Worm (Caenorhabditis elegans) whole organism, young adult: Measurements from ENCODE around the gene K02D10.2.

Source experiments
- B0019.2 ChIP-seq: fragments of 200-800 bp; sonication (Bioruptor generic); conservative IDR thresholded peaks from 2 replicates; pipeline ENCODE4 v1.3.6; 2022; ENCODE audit warnings: missing genetic modification reagents, missing genetic modification characterization, missing compliant biosample characterization
- B0261.1 ChIP-seq: sonication (generic microtip); optimal IDR thresholded peaks from 2 replicates; lab custom pipeline; 2016; ENCODE audit warnings: mild to moderate bottlenecking, missing genetic modification characterization, moderate library complexity, missing compliant biosample characterization
- D2030.7 ChIP-seq: fragments of 200-800 bp; sonication (Bioruptor generic); IDR thresholded peaks from 2 replicates; pipeline ENCODE4 v1.3.6; 2022; ENCODE audit warnings: missing genetic modification reagents, missing genetic modification characterization, missing compliant biosample characterization
- F33H1.4 ChIP-seq: fragments of 200-800 bp; sonication (Bioruptor generic); IDR thresholded peaks from 2 replicates; pipeline ENCODE4 v1.3.6; 2022; ENCODE audit warnings: missing genetic modification reagents, missing genetic modification characterization, missing compliant biosample characterization
- F37B4.10 ChIP-seq: fragments of 200-800 bp; sonication (Bioruptor generic); IDR thresholded peaks from 2 replicates; pipeline ENCODE4 v1.3.6; 2022; ENCODE audit warnings: missing genetic modification characterization, missing compliant biosample characterization
- F39B2.1 ChIP-seq: fragments of 200-800 bp; sonication (Bioruptor generic); IDR thresholded peaks from 2 replicates; pipeline ENCODE4 v1.3.6; 2022; ENCODE audit warnings: missing genetic modification reagents, missing genetic modification characterization, missing compliant biosample characterization
- F49E8.2 ChIP-seq: sonication (generic microtip); optimal IDR thresholded peaks from 3 replicates; lab custom pipeline; 2017; ENCODE audit warnings: missing genetic modification characterization, mild to moderate bottlenecking, missing compliant biosample characterization, antibody characterized with exemption, moderate library complexity; ENCODE audit not compliant: insufficient read depth
- K11D2.4 ChIP-seq: fragments of 200-800 bp; sonication (Bioruptor generic); IDR thresholded peaks from 2 replicates; pipeline ENCODE4 v1.3.6; 2022; ENCODE audit warnings: missing genetic modification reagents, missing genetic modification characterization, missing compliant biosample characterization
- Y79H2A.3 ChIP-seq: fragments of 200-800 bp; sonication (Bioruptor generic); conservative IDR thresholded peaks from 2 replicates; pipeline ENCODE4 v1.3.6; 2022; ENCODE audit warnings: missing genetic modification reagents, missing genetic modification characterization, missing compliant biosample characterization
- ZK185.1 ChIP-seq: sonication (generic microtip); optimal IDR thresholded peaks from 2 replicates; lab custom pipeline; 2016; ENCODE audit warnings: mild to moderate bottlenecking, missing genetic modification characterization, missing compliant biosample characterization; ENCODE audit not compliant: poor library complexity, severe bottlenecking
- akir-1 ChIP-seq: fragments of 200-800 bp; sonication (Bioruptor generic); optimal IDR thresholded peaks from 2 replicates; lab custom pipeline; 2018; ENCODE audit warnings: mild to moderate bottlenecking, missing genetic modification characterization, moderate library complexity, missing compliant biosample characterization
- aptf-3 ChIP-seq: fragments of 200-800 bp; sonication (Bioruptor generic); IDR thresholded peaks from 2 replicates; pipeline ENCODE4 v1.3.6; 2022; ENCODE audit warnings: missing genetic modification characterization, missing compliant biosample characterization
- athp-1 ChIP-seq: sonication (generic microtip); optimal IDR thresholded peaks from 2 replicates; lab custom pipeline; 2017; ENCODE audit warnings: mild to moderate bottlenecking, missing genetic modification characterization, missing compliant biosample characterization
- bed-2 ChIP-seq: fragments of 200-800 bp; sonication (Bioruptor generic); IDR thresholded peaks from 2 replicates; pipeline ENCODE4 v1.3.6; 2022; ENCODE audit warnings: missing genetic modification reagents, missing genetic modification characterization, missing compliant biosample characterization
- ccch-3 ChIP-seq: fragments of 200-800 bp; sonication (Bioruptor generic); optimal IDR thresholded peaks from 2 replicates; lab custom pipeline; 2018; ENCODE audit warnings: mild to moderate bottlenecking, missing genetic modification characterization, missing compliant biosample characterization
- ceh-40 ChIP-seq: fragments of 200-800 bp; sonication (Bioruptor generic); IDR thresholded peaks from 2 replicates; pipeline ENCODE4 v1.3.6; 2022; ENCODE audit warnings: missing genetic modification characterization, missing compliant biosample characterization
- ceh-91 ChIP-seq: fragments of 200-800 bp; sonication (Bioruptor generic); IDR thresholded peaks from 2 replicates; pipeline ENCODE4 v1.3.6; 2022; ENCODE audit warnings: missing genetic modification reagents, missing genetic modification characterization, missing compliant biosample characterization
- die-1 ChIP-seq: sonication (generic microtip); optimal IDR thresholded peaks from 2 replicates; lab custom pipeline; 2016; ENCODE audit warnings: missing genotype, mild to moderate bottlenecking, missing genetic modification characterization, missing compliant biosample characterization
- egrh-3 ChIP-seq: fragments of 200-800 bp; sonication (Bioruptor generic); IDR thresholded peaks from 2 replicates; pipeline ENCODE4 v1.3.6; 2022; ENCODE audit warnings: missing genetic modification reagents, missing genetic modification characterization, missing compliant biosample characterization
- gei-17 ChIP-seq: fragments of 200-800 bp; sonication (Bioruptor generic); optimal IDR thresholded peaks from 2 replicates; lab custom pipeline; 2018; ENCODE audit warnings: mild to moderate bottlenecking, missing genetic modification characterization, missing compliant biosample characterization
- him-1 ChIP-seq: sonication (generic microtip); optimal IDR thresholded peaks from 2 replicates; lab custom pipeline; 2016; ENCODE audit warnings: missing genotype, missing genetic modification reagents, missing genetic modification characterization, missing compliant biosample characterization
- hlh-12 ChIP-seq: sonication (generic microtip); optimal IDR thresholded peaks from 2 replicates; lab custom pipeline; 2016; ENCODE audit warnings: missing genetic modification characterization, missing compliant biosample characterization
- hlh-26 ChIP-seq: fragments of 200-800 bp; sonication (Bioruptor generic); conservative IDR thresholded peaks from 2 replicates; pipeline ENCODE4 v1.3.6; 2022; ENCODE audit warnings: missing genetic modification reagents, missing genetic modification characterization, missing compliant biosample characterization
- hrde-1 ChIP-seq: sonication (generic microtip); optimal IDR thresholded peaks from 2 replicates; lab custom pipeline; 2016; ENCODE audit warnings: missing genetic modification characterization, mild to moderate bottlenecking, missing compliant biosample characterization, moderate library complexity, missing genotype, missing genetic modification reagents, borderline replicate concordance
- lag-1 ChIP-seq: fragments of 200-800 bp; sonication (Bioruptor generic); IDR thresholded peaks from 2 replicates; pipeline ENCODE4 v1.3.6; 2022; ENCODE audit warnings: missing genetic modification reagents, missing genetic modification characterization, missing compliant biosample characterization
- lin-35 ChIP-seq, 3 experiments: fragments of 150-350 bp in 2 of 3; sonication (generic microtip) in 1 of 3; optimal IDR thresholded peaks; 2 replicates each; lab custom pipeline; 2014 to 2018; ENCODE audit warnings: missing biosample characterization in 3 of 3, missing genetic modification characterization in 3 of 3, missing genetic modification reagents in 3 of 3
- lin-54 ChIP-seq: fragments of 200-800 bp; sonication (Bioruptor generic); optimal IDR thresholded peaks from 2 replicates; lab custom pipeline; 2018; ENCODE audit warnings: mild to moderate bottlenecking, missing genetic modification characterization, missing compliant biosample characterization
- lsl-1 ChIP-seq: fragments of 200-800 bp; sonication (Bioruptor generic); optimal IDR thresholded peaks from 2 replicates; lab custom pipeline; 2018; ENCODE audit warnings: mild to moderate bottlenecking, missing genetic modification characterization, moderate library complexity, missing compliant biosample characterization
- lsy-27 ChIP-seq: sonication (generic microtip); optimal IDR thresholded peaks from 2 replicates; lab custom pipeline; 2017; ENCODE audit warnings: missing genetic modification characterization, mild to moderate bottlenecking, missing compliant biosample characterization, antibody characterized with exemption, missing genotype, borderline replicate concordance; ENCODE audit not compliant: insufficient read depth
- madf-10 ChIP-seq: sonication (generic microtip); optimal IDR thresholded peaks from 2 replicates; lab custom pipeline; 2016; ENCODE audit warnings: mild to moderate bottlenecking, missing genetic modification characterization, missing compliant biosample characterization
- madf-6 ChIP-seq: fragments of 200-800 bp; sonication (Bioruptor generic); IDR thresholded peaks from 2 replicates; pipeline ENCODE4 v1.3.6; 2022; ENCODE audit warnings: missing genetic modification reagents, missing genetic modification characterization, missing compliant biosample characterization
- madf-8 ChIP-seq: fragments of 200-800 bp; sonication (Bioruptor generic); conservative IDR thresholded peaks from 2 replicates; pipeline ENCODE4 v1.3.6; 2022; ENCODE audit warnings: missing genetic modification reagents, missing genetic modification characterization, missing compliant biosample characterization
- mel-28 ChIP-seq: sonication (generic microtip); optimal IDR thresholded peaks from 2 replicates; lab custom pipeline; 2016; ENCODE audit warnings: borderline replicate concordance, mild to moderate bottlenecking, missing genetic modification characterization, missing compliant biosample characterization
- mxl-1 ChIP-seq: sonication (generic microtip); optimal IDR thresholded peaks from 2 replicates; lab custom pipeline; 2016; ENCODE audit warnings: missing genetic modification characterization, missing compliant biosample characterization
- nfyb-1 ChIP-seq: fragments of 200-800 bp; sonication (Bioruptor generic); IDR thresholded peaks from 2 replicates; pipeline ENCODE4 v1.3.6; 2022; ENCODE audit warnings: missing genetic modification reagents, missing genetic modification characterization, missing compliant biosample characterization
- nhr-179 ChIP-seq: sonication (generic microtip); optimal IDR thresholded peaks from 2 replicates; lab custom pipeline; 2016; ENCODE audit warnings: mild to moderate bottlenecking, missing genetic modification characterization, missing compliant biosample characterization
- pha-4 ChIP-seq: fragments of 150-350 bp; sonication (generic microtip); optimal IDR thresholded peaks from 2 replicates; lab custom pipeline; 2014; ENCODE audit warnings: missing biosample characterization, missing genetic modification reagents, missing genetic modification characterization
- rec-8 ChIP-seq, 2 experiments: sonication (generic microtip); optimal IDR thresholded peaks; 2 replicates each; lab custom pipeline; 2016; ENCODE audit warnings: mild to moderate bottlenecking in 2 of 2, missing genetic modification characterization in 2 of 2, missing genetic modification reagents in 2 of 2, missing genotype in 2 of 2, missing biosample characterization in 1 of 2, missing compliant biosample characterization in 1 of 2, moderate library complexity in 1 of 2
- rpc-1 ChIP-seq, 2 experiments: fragments of 150-350 bp in 1 of 2; sonication (generic microtip) in 1 of 2; optimal IDR thresholded peaks; 2 replicates each; lab custom pipeline; 2014 to 2018; ENCODE audit warnings: missing biosample characterization in 1 of 2, missing genetic modification characterization in 1 of 2, missing genetic modification reagents in 1 of 2, missing genotype in 1 of 2
- sea-2 ChIP-seq: fragments of 200-800 bp; sonication (Bioruptor generic); IDR thresholded peaks from 2 replicates; pipeline ENCODE4 v1.3.6; 2022; ENCODE audit warnings: missing genetic modification characterization, missing compliant biosample characterization
- snpc-1.3 ChIP-seq: sonication (generic microtip); optimal IDR thresholded peaks from 2 replicates; lab custom pipeline; 2017; ENCODE audit warnings: missing genetic modification characterization, mild to moderate bottlenecking, missing compliant biosample characterization, antibody characterized with exemption, moderate library complexity, missing genotype, missing genetic modification reagents; ENCODE audit not compliant: insufficient read depth
- tbp1 ChIP-seq: fragments of 200-800 bp; sonication (Bioruptor generic); optimal IDR thresholded peaks from 2 replicates; lab custom pipeline; 2018; ENCODE audit warnings: mild to moderate bottlenecking, missing genetic modification characterization, missing compliant biosample characterization
- xnd-1 ChIP-seq: sonication (generic microtip); optimal IDR thresholded peaks from 2 replicates; lab custom pipeline; 2016; ENCODE audit warnings: missing genotype, missing genetic modification reagents, missing genetic modification characterization, missing compliant biosample characterization
- zfh-2 ChIP-seq: fragments of 200-800 bp; sonication (Bioruptor generic); conservative IDR thresholded peaks from 2 replicates; pipeline ENCODE4 v1.3.6; 2022; ENCODE audit warnings: missing genetic modification reagents, missing genetic modification characterization, missing compliant biosample characterization

K02D10.2 gene

DNA sequence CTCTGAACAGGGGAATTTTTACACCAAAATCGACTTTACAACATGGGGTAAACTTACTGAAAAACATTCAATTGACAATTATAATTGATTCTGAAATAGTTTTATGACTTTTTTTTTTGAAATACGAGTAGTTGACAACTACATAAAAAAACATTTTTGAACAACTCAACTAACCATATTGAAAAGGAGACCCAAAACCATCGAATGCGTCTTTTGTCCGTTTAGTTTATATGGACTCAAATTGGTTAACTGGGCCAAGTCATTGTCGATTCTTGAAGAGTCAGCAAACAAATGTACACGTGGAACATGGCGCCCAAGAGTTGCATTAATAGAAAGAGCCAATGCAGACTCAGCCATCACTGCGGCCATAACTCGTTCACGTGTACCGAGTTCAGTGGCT lies 4.6 kb downstream of the K02D10.2 start:
- TF ChIP-seq aptf-3 (GFP tag; lab: Robert Waterston, UW) (no peak), F37B4.10 (GFP tag; lab: Robert Waterston, UW) (no peak), B0019.2 (GFP tag; lab: Robert Waterston, UW) (no peak), F39B2.1 (GFP tag; lab: Robert Waterston, UW) (no peak), nfyb-1 (GFP tag; lab: Robert Waterston, UW) (no peak), gei-17 (GFP tag; lab: Kevin White, UChicago) (no peak), lag-1 (GFP tag; lab: Robert Waterston, UW) (no peak), hlh-12 (tag; lab: Kevin White, UChicago) (no peak), hlh-26 (no peak), sea-2 (no peak), rpc-1 (optimal IDR thresholded peaks at IDR 0.05; lab: Kevin White, UChicago) (no peak), rpc-1 (tag; optimal IDR thresholded peaks at IDR 0.05; lab: Kevin White, UChicago) (no peak), zfh-2 (GFP tag; lab: Robert Waterston, UW) (no peak), akir-1 (GFP tag; lab: Kevin White, UChicago) (no peak), ZK185.1 (tag; lab: Kevin White, UChicago) (no peak), athp-1 (tag; lab: Kevin White, UChicago) (no peak)
- TF ChIP-seq, all 124 proteins: peak for 0

DNA sequence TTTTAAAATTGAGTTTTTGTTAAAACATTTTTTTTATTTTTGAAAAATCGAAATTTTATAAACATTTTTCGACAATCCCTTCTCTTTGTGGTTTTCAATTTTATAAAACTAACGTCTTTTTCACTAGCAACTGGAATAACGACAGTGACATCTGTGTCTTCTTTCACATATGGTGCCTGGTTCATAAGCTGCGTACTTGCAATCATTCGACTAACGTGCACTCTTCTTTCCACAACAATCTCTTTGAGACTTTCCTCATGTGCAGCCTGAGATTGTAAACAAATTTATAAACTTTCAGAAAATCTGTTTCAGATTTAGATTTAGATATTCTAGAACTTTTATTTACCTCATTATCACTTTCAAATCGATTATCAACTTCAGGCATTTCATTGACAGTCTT lies 6.0 kb downstream of the K02D10.2 start:
- TF ChIP-seq ceh-40 (GFP tag; lab: Robert Waterston, UW), result no peak
- no peak for TF ChIP-seq B0019.2 (GFP tag; lab: Robert Waterston, UW)
- TF ChIP-seq B0261.1, result no peak
- no peak for TF ChIP-seq nhr-179
- TF ChIP-seq lin-35 (GFP tag; optimal IDR thresholded peaks at IDR 0.05; lab: Kevin White, UChicago), result no peak
- TF ChIP-seq ccch-3 (GFP tag; lab: Kevin White, UChicago), result no peak
- no peak for TF ChIP-seq Y79H2A.3
- no peak for TF ChIP-seq hrde-1 (tag; lab: Kevin White, UChicago)
- no peak for TF ChIP-seq tbp1
- TF ChIP-seq egrh-3 (GFP tag; lab: Robert Waterston, UW), result no peak
- TF ChIP-seq lsy-27 (tag; lab: Kevin White, UChicago), result no peak
- no peak for TF ChIP-seq madf-10 (tag; lab: Kevin White, UChicago)
- no peak for TF ChIP-seq lin-54 (GFP tag; lab: Kevin White, UChicago)
- TF ChIP-seq bed-2 (GFP tag; lab: Robert Waterston, UW), result no peak
- no peak for TF ChIP-seq K11D2.4 (GFP tag; lab: Robert Waterston, UW)
- TF ChIP-seq die-1 (tag; lab: Kevin White, UChicago), result no peak
- TF ChIP-seq mxl-1 (tag; lab: Kevin White, UChicago), result no peak
- TF ChIP-seq rec-8 (tag; optimal IDR thresholded peaks at IDR 0.05; lab: Kevin White, UChicago), result no peak
- no peak for TF ChIP-seq him-1 (tag; lab: Kevin White, UChicago)
- TF ChIP-seq ZK185.1 (tag; lab: Kevin White, UChicago), result no peak

DNA sequence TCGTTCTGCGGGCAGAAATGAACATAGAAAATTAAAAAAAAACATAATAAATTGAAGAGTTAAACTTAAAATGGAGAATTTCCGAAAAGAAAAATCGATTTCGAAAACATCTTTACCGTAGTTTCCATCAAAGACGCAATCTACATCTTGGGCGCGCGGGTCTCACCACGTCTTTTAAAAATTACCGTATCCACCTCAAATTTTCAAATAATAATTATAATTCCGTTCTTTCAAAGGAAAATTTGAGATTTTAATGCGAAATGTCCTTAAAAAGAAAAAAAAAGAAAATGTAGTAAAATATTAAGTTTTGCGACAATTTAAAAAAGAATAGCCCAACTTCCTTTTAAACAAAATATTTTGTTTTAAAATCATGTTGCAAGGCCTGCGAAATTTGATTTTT lies 8.0 kb downstream of the K02D10.2 start:
- TF ChIP-seq D2030.7 (GFP tag; lab: Robert Waterston, UW) (peak; percentile 23; the same call in 1 of the 2 replicates), madf-6 (GFP tag; lab: Robert Waterston, UW) (peak; percentile 80), B0019.2 (GFP tag; lab: Robert Waterston, UW) (no peak), tbp1 (peak; percentile 17), mel-28 (tag; lab: Kevin White, UChicago) (no peak), F33H1.4 (GFP tag; lab: Robert Waterston, UW) (peak; percentile 84), lin-54 (GFP tag; lab: Kevin White, UChicago) (peak; percentile 51), snpc-1.3 (tag; lab: Kevin White, UChicago) (peak; percentile 51), F49E8.2 (tag; lab: Kevin White, UChicago) (peak; percentile 3), ceh-40 (GFP tag; lab: Robert Waterston, UW) (no peak), madf-8 (0 out of 2 replicates have a peak, but pooled peaks have one; percentile 31), lsl-1 (GFP tag; lab: Kevin White, UChicago) (peak; percentile 89), pha-4 (tag; lab: Kevin White, UChicago) (no peak), ceh-91 (GFP tag; lab: Robert Waterston, UW) (peak; percentile 36; the same call in 1 of the 2 replicates), xnd-1 (peak; percentile 70)
